Worm (Caenorhabditis elegans) whole organism, early embryonic: ENCODE results near the gene C29F7.2.

Experiments
- F13C5.2 ChIP-seq: sonication (generic microtip); optimal IDR thresholded peaks from 2 replicates; lab custom pipeline; 2017; ENCODE audit warnings: mild to moderate bottlenecking, missing genetic modification characterization, inconsistent platforms, missing compliant biosample characterization
- aly-1 ChIP-seq: sonication (generic microtip); optimal IDR thresholded peaks from 2 replicates; lab custom pipeline; 2016; ENCODE audit warnings: missing genetic modification characterization, missing compliant biosample characterization
- ama-1 ChIP-seq: fragments of 150-350 bp; optimal IDR thresholded peaks from 2 replicates; lab custom pipeline; 2014
- scrt-1 ChIP-seq: fragments of 200-800 bp; sonication (Bioruptor generic); IDR thresholded peaks from 2 replicates; pipeline ENCODE4 v1.3.6; 2022; ENCODE audit warnings: missing genetic modification characterization, missing compliant biosample characterization
- sea-1 ChIP-seq: fragments of 200-800 bp; sonication (Bioruptor generic); conservative IDR thresholded peaks from 2 replicates; pipeline ENCODE4 v1.3.6; 2022; ENCODE audit warnings: missing genetic modification characterization, missing compliant biosample characterization
- tra-4 ChIP-seq: sonication (generic microtip); optimal IDR thresholded peaks from 2 replicates; lab custom pipeline; 2017; ENCODE audit warnings: missing genetic modification characterization, missing compliant biosample characterization

ce11 chrX:13379072-13379471 lies 36.8 kb upstream of the C29F7.2 start:
- TF ChIP-seq tra-4 (tag; lab: Kevin White, UChicago) (no peak), scrt-1 (GFP tag; lab: Robert Waterston, UW) (no peak), sea-1 (GFP tag; lab: Robert Waterston, UW) (no peak), aly-1 (tag; lab: Kevin White, UChicago) (no peak), ama-1 (lab: Kevin White, UChicago) (no peak), F13C5.2 (tag; lab: Kevin White, UChicago) (no peak)
